Worm (Caenorhabditis elegans) whole organism, young adult: ENCODE measurements around the gene F16F9.4.

Experiments used
- B0035.1 ChIP-seq: sonication (generic microtip); optimal IDR thresholded peaks from 2 replicates; lab custom pipeline; 2016; ENCODE audit warnings: missing genetic modification characterization, mild to moderate bottlenecking, missing compliant biosample characterization, missing genotype, missing genetic modification reagents
- K12H6.12 ChIP-seq: fragments of 200-800 bp; sonication (Bioruptor generic); optimal IDR thresholded peaks from 2 replicates; lab custom pipeline; 2018; ENCODE audit warnings: mild to moderate bottlenecking, missing genetic modification characterization, missing compliant biosample characterization
- atf-7 ChIP-seq: sonication (generic microtip); optimal IDR thresholded peaks from 2 replicates; lab custom pipeline; 2017; ENCODE audit warnings: mild to moderate bottlenecking, missing genetic modification characterization, missing compliant biosample characterization
- ceh-79 ChIP-seq: sonication (generic microtip); optimal IDR thresholded peaks from 2 replicates; lab custom pipeline; 2017; ENCODE audit warnings: mild to moderate bottlenecking, missing genetic modification characterization, missing compliant biosample characterization
- dpl-1 ChIP-seq: fragments of 150-350 bp; optimal IDR thresholded peaks from 2 replicates; lab custom pipeline; 2014; ENCODE audit warnings: missing biosample characterization, missing genetic modification reagents, missing genetic modification characterization
- lin-54 ChIP-seq: fragments of 200-800 bp; sonication (Bioruptor generic); optimal IDR thresholded peaks from 2 replicates; lab custom pipeline; 2018; ENCODE audit warnings: mild to moderate bottlenecking, missing genetic modification characterization, missing compliant biosample characterization
- madf-8 ChIP-seq: fragments of 200-800 bp; sonication (Bioruptor generic); conservative IDR thresholded peaks from 2 replicates; pipeline ENCODE4 v1.3.6; 2022; ENCODE audit warnings: missing genetic modification reagents, missing genetic modification characterization, missing compliant biosample characterization
- nhr-27 ChIP-seq: fragments of 200-800 bp; sonication (Bioruptor generic); optimal IDR thresholded peaks from 2 replicates; lab custom pipeline; 2018; ENCODE audit warnings: mild to moderate bottlenecking, missing genetic modification characterization, moderate library complexity, missing compliant biosample characterization
- snpc-4 ChIP-seq, 5 experiments: fragments of 150-350 bp in 1 of 5; sonication (generic microtip) in 4 of 5; optimal IDR thresholded peaks; 2 replicates each; lab custom pipeline; 2014 to 2018; ENCODE audit warnings: missing genetic modification characterization in 5 of 5, missing biosample characterization in 3 of 5, antibody characterized with exemption in 2 of 5, mild to moderate bottlenecking in 2 of 5, missing compliant biosample characterization in 2 of 5, missing genotype in 2 of 5, moderate library complexity in 2 of 5, missing genetic modification reagents in 1 of 5
- unc-130 ChIP-seq: sonication (generic microtip); optimal IDR thresholded peaks from 2 replicates; lab custom pipeline; 2016; ENCODE audit warnings: missing genetic modification reagents, missing genetic modification characterization, missing compliant biosample characterization
- ztf-28 ChIP-seq: fragments of 200-800 bp; sonication (Bioruptor generic); IDR thresholded peaks from 2 replicates; pipeline ENCODE4 v1.3.6; 2022; ENCODE audit warnings: missing genetic modification reagents, missing genetic modification characterization, missing compliant biosample characterization

- TF ChIP-seq atf-7 (no peak), ceh-79 (no peak), ztf-28 (GFP tag; lab: Robert Waterston, UW) (no peak), madf-8 (GFP tag; lab: Robert Waterston, UW) (no peak), nhr-27 (tag; lab: Kevin White, UChicago) (no peak), dpl-1 (GFP tag; lab: Kevin White, UChicago) (no peak), K12H6.12 (tag; lab: Kevin White, UChicago) (no peak), lin-54 (GFP tag; lab: Kevin White, UChicago) (no peak), unc-130 (GFP tag; lab: Kevin White, UChicago) (no peak), B0035.1 (tag; lab: Kevin White, UChicago) (no peak), snpc-4 (GFP tag; optimal IDR thresholded peaks at IDR 0.05; lab: Kevin White, UChicago) (no peak), snpc-4 (tag; optimal IDR thresholded peaks at IDR 0.05; lab: Kevin White, UChicago) (no peak)
Measured at ce11 chrX:8432361-8432760, 30.8 kb downstream of the F16F9.4 start, which contains the start of gene kin-9.
